In the genomic region with DNA sequence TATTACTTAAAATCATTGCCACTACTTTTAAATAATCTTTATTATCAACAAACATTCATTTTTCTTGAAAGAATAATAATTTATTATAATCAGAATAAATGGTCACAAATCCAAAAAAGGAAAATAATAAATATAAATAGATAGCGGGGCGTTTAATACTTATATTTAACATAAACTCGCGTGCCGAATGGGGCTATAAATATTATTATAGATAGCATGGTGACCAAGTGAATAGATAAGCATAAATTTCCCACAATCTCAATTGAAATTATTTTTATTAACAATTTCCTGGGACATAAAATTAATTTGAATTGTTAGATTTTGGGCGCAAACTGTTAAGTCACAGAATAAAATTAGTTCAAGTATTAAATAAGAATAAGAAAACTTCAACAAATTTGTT, we compare ENCODE assay signal across 2 fruit fly cellular contexts.
TF ChIP-seq lines count a peak whose summit lies in the region.

No protein-coding gene starts in this region.

- no peak for TF ChIP-seq CTCF in whole organism, embryonic (GFP tag; optimal IDR thresholded peaks at IDR 0.05; lab: Kevin White, UChicago)

TF ChIP-seq in whole organism, adult, 20 proteins besides CTCF, POLR2A, EP300 and RAD21:
- TF ChIP-seq CG33017 (tag; optimal IDR thresholded peaks at IDR 0.05; lab: Kevin White, UChicago) (no peak), pad (GFP tag; optimal IDR thresholded peaks at IDR 0.05; lab: Kevin White, UChicago) (no peak), kay (GFP tag; lab: Kevin White, UChicago; ENCODE audit: borderline replicate concordance) (peak; percentile 41)

TF ChIP-seq in whole organism, embryonic, 481 proteins besides CTCF, POLR2A, EP300 and RAD21:
- TF ChIP-seq CG14441 (GFP tag; IDR thresholded peaks at IDR 0.05; lab: Robert Waterston, UW) (no peak), NC2β (GFP tag; optimal IDR thresholded peaks at IDR 0.05; lab: Kevin White, UChicago) (no peak), da (GFP tag; optimal IDR thresholded peaks at IDR 0.05; lab: Kevin White, UChicago) (no peak), exex (tag; optimal IDR thresholded peaks at IDR 0.05; lab: Kevin White, UChicago) (peak; percentile 64), zfh1 (GFP tag; IDR thresholded peaks at IDR 0.05; lab: Robert Waterston, UW) (no peak), Lim3 (GFP tag; IDR thresholded peaks at IDR 0.05; lab: Robert Waterston, UW) (no peak)
TF ChIP-seq in whole organism, embryonic: peak in this region for 1.

Comparison
In these comparisons a context has a peak if more than half of its experiments do, and no peak if none do; other contexts are left out.
1. Of the 1 proteins assayed by ChIP-seq in both whole organism, embryonic and whole organism, adult: peak only in whole organism, embryonic: none; only in whole organism, adult: kay; in both: none; in neither: 0.